Worm (Caenorhabditis elegans): ENCODE results near the gene srsx-1.

DNA sequence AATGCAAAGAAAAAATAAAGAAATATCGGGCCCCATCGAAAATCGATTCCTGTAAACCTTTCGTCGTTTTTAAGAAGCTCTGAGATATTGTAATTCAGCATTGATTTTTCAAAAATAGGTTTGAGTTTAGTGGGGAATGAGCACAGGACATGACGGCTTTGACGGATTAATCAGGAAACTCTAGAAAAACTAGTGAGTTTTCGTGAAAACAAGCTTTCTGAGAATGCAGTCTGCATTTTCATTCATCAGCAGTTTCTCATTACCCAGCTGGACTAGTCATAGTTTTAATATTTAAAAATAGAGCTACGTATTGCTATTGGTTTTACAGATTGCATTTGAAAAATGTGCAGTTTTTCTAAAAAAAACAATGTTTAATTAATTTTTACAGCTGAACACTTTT lies 14.4 kb upstream of the srsx-1 start, which contains the start of gene srz-47:
- TF ChIP-seq nhr-90 (tag; optimal IDR thresholded peaks at IDR 0.05; ENCODE audit: poor library complexity) (no peak), ztf-11 (tag; optimal IDR thresholded peaks at IDR 0.05) (no peak), unc-86 (tag; optimal IDR thresholded peaks at IDR 0.05) (no peak), nhr-12 (tag; optimal IDR thresholded peaks at IDR 0.05) (no peak), ama-1 (optimal IDR thresholded peaks at IDR 0.05) (no peak), nhr-28 (tag; optimal IDR thresholded peaks at IDR 0.05) (no peak), elt-2 (tag; optimal IDR thresholded peaks at IDR 0.05) (no peak), ztf-4 (tag; optimal IDR thresholded peaks at IDR 0.05) (no peak), fkh-10 (GFP tag; optimal IDR thresholded peaks at IDR 0.05) (no peak), elt-3 (tag; optimal IDR thresholded peaks at IDR 0.05) (no peak)

All from whole organism, L1 larva.